Fruit fly (Drosophila melanogaster) whole organism, embryonic: ENCODE measurements around the gene CG9920.

Experiments used
- Asciz ChIP-seq: fragments of 200-800 bp; sonication (Bioruptor generic); optimal IDR thresholded peaks from 2 replicates; lab custom pipeline; 2017; ENCODE audit warnings: missing biosample characterization, mild to moderate bottlenecking, missing genetic modification characterization, missing genetic modification reagents
- Awh ChIP-seq: fragments of 200-800 bp; sonication (Bioruptor generic); IDR thresholded peaks from 2 replicates; pipeline ENCODE4, ENCODE4 v1.3.6; 2022; ENCODE audit warnings: missing biosample characterization, missing genetic modification characterization
- CG10543 ChIP-seq: fragments of 200-800 bp; sonication (Bioruptor generic); optimal IDR thresholded peaks from 3 replicates; lab custom pipeline; 2017; ENCODE audit warnings: missing biosample characterization, mild to moderate bottlenecking, missing genetic modification characterization, moderate library complexity
- CG11247 ChIP-seq: fragments of 200-800 bp; sonication (Bioruptor generic); IDR thresholded peaks from 2 replicates; pipeline ENCODE4 v1.3.6; 2022; ENCODE audit warnings: missing biosample characterization, missing genetic modification characterization
- CG12104 ChIP-seq: fragments of 200-800 bp; sonication (Bioruptor generic); optimal IDR thresholded peaks from 3 replicates; lab custom pipeline; 2016; ENCODE audit warnings: missing biosample characterization, missing genetic modification characterization
- CG14667 ChIP-seq: fragments of 200-800 bp; sonication (Bioruptor generic); IDR thresholded peaks from 2 replicates; pipeline ENCODE4 v1.3.6; 2022; ENCODE audit warnings: missing biosample characterization, missing genetic modification characterization
- CG1529 ChIP-seq: fragments of 200-800 bp; sonication (Bioruptor generic); optimal IDR thresholded peaks from 3 replicates; lab custom pipeline; 2018; ENCODE audit warnings: missing biosample characterization, missing genetic modification characterization
- CG15479 ChIP-seq: fragments of 200-800 bp; sonication (Bioruptor generic); optimal IDR thresholded peaks from 3 replicates; lab custom pipeline; 2019; ENCODE audit warnings: missing biosample characterization, mild to moderate bottlenecking, missing genetic modification characterization, moderate library complexity
- CG16815 ChIP-seq: fragments of 200-800 bp; sonication (Bioruptor generic); optimal IDR thresholded peaks from 3 replicates; lab custom pipeline; 2017; ENCODE audit warnings: missing biosample characterization, mild to moderate bottlenecking, missing genetic modification characterization
- CG17359 ChIP-seq: fragments of 200-800 bp; sonication (Bioruptor generic); optimal IDR thresholded peaks from 3 replicates; lab custom pipeline; 2018; ENCODE audit warnings: missing biosample characterization, mild to moderate bottlenecking, missing genetic modification characterization, moderate library complexity
- CG18764 ChIP-seq: fragments of 200-800 bp; sonication (Bioruptor generic); optimal IDR thresholded peaks from 3 replicates; lab custom pipeline; 2016; ENCODE audit warnings: missing biosample characterization, missing genetic modification characterization
- CG3163 ChIP-seq: fragments of 200-800 bp; sonication (Bioruptor generic); optimal IDR thresholded peaks from 3 replicates; lab custom pipeline; 2016; ENCODE audit warnings: missing biosample characterization, missing genetic modification characterization
- CG32532 ChIP-seq: fragments of 200-800 bp; sonication (Bioruptor generic); IDR thresholded peaks from 2 replicates; pipeline ENCODE4 v1.3.6; 2022; ENCODE audit warnings: missing biosample characterization, missing genetic modification characterization
- CG42726 ChIP-seq: fragments of 200-800 bp; sonication (Bioruptor generic); IDR thresholded peaks from 2 replicates; pipeline ENCODE4 v1.3.6; 2022; ENCODE audit warnings: missing biosample characterization, missing genetic modification characterization; ENCODE audit not compliant: partially characterized antibody
- CG4404 ChIP-seq: fragments of 200-800 bp; sonication (Bioruptor generic); IDR thresholded peaks from 2 replicates; pipeline ENCODE4 v1.3.6; 2022; ENCODE audit warnings: missing biosample characterization, missing genetic modification characterization
- CG5180 ChIP-seq: fragments of 200-800 bp; sonication (Bioruptor generic); optimal IDR thresholded peaks from 3 replicates; lab custom pipeline; 2017; ENCODE audit warnings: missing biosample characterization, missing genetic modification characterization, mild to moderate bottlenecking, moderate library complexity, missing genetic modification reagents
- CG6689 ChIP-seq: fragments of 200-800 bp; sonication (Bioruptor generic); IDR thresholded peaks from 2 replicates; pipeline ENCODE4 v1.3.6; 2022; ENCODE audit warnings: missing biosample characterization, missing genetic modification characterization
- CG6791 ChIP-seq: fragments of 200-800 bp; sonication (Bioruptor generic); IDR thresholded peaks from 3 replicates; pipeline ENCODE4 v1.3.6; 2022; ENCODE audit warnings: missing biosample characterization, missing genetic modification characterization; ENCODE audit not compliant: partially characterized antibody
- CG7271 ChIP-seq: fragments of 200-800 bp; sonication (Bioruptor generic); optimal IDR thresholded peaks from 2 replicates; lab custom pipeline; 2018; ENCODE audit warnings: missing biosample characterization, mild to moderate bottlenecking, missing genetic modification characterization, moderate library complexity
- CG9727 ChIP-seq: fragments of 200-800 bp; sonication (Bioruptor generic); optimal IDR thresholded peaks from 3 replicates; lab custom pipeline; 2017; ENCODE audit warnings: missing biosample characterization, mild to moderate bottlenecking, missing genetic modification characterization
- CG9797 ChIP-seq: fragments of 200-800 bp; sonication (Bioruptor generic); optimal IDR thresholded peaks from 3 replicates; lab custom pipeline; 2018; ENCODE audit warnings: missing biosample characterization, mild to moderate bottlenecking, missing genetic modification characterization
- D19A ChIP-seq: fragments of 200-800 bp; optimal IDR thresholded peaks from 3 replicates; lab custom pipeline; 2019; ENCODE audit warnings: missing biosample characterization, mild to moderate bottlenecking, missing genetic modification characterization, moderate library complexity
- Doc3 ChIP-seq: fragments of 200-800 bp; sonication (Bioruptor generic); IDR thresholded peaks from 3 replicates; pipeline ENCODE4 v1.3.6; 2022; ENCODE audit warnings: missing biosample characterization, missing genetic modification characterization; ENCODE audit not compliant: partially characterized antibody
- Dp ChIP-seq: fragments of 200-800 bp; sonication (Bioruptor generic); optimal IDR thresholded peaks from 2 replicates; lab custom pipeline; 2018; ENCODE audit warnings: missing biosample characterization, mild to moderate bottlenecking, missing genetic modification characterization, moderate library complexity
- E2f2 ChIP-seq: fragments of 200-800 bp; sonication (Bioruptor generic); IDR thresholded peaks from 2 replicates; pipeline ENCODE4 v1.3.6; 2022; ENCODE audit warnings: missing biosample characterization, missing genetic modification characterization
- HmgD ChIP-seq: fragments of 200-800 bp; sonication (Bioruptor generic); optimal IDR thresholded peaks from 3 replicates; lab custom pipeline; 2016; ENCODE audit warnings: missing biosample characterization, missing genetic modification characterization
- Hmx ChIP-seq: fragments of 200-800 bp; sonication (Bioruptor generic); optimal IDR thresholded peaks from 2 replicates; lab custom pipeline; 2016; ENCODE audit warnings: missing biosample characterization, missing genetic modification characterization
- MTF-1 ChIP-seq: fragments of 200-800 bp; sonication (Bioruptor generic); optimal IDR thresholded peaks from 2 replicates; lab custom pipeline; 2018; ENCODE audit warnings: missing biosample characterization, mild to moderate bottlenecking, missing genetic modification characterization, borderline replicate concordance
- Spps ChIP-seq: fragments of 200-800 bp; sonication (Bioruptor generic); optimal IDR thresholded peaks from 2 replicates; lab custom pipeline; 2018; ENCODE audit warnings: missing biosample characterization, mild to moderate bottlenecking, missing genetic modification characterization
- Xbp1 ChIP-seq: fragments of 200-800 bp; sonication (Bioruptor generic); optimal IDR thresholded peaks from 3 replicates; lab custom pipeline; 2016; ENCODE audit warnings: missing biosample characterization, mild to moderate bottlenecking, missing genetic modification characterization
- bigmax ChIP-seq: fragments of 200-800 bp; sonication (Bioruptor generic); optimal IDR thresholded peaks from 2 replicates; lab custom pipeline; 2018; ENCODE audit warnings: missing biosample characterization, mild to moderate bottlenecking, missing genetic modification characterization
- chn ChIP-seq: fragments of 200-800 bp; sonication (Bioruptor generic); optimal IDR thresholded peaks from 2 replicates; lab custom pipeline; 2016; ENCODE audit warnings: missing biosample characterization, missing genetic modification characterization
- croc ChIP-seq: fragments of 200-800 bp; sonication (Bioruptor generic); conservative IDR thresholded peaks from 3 replicates; pipeline ENCODE4 v1.3.6; 2022; ENCODE audit warnings: missing biosample characterization, missing genetic modification characterization
- crol ChIP-seq: fragments of 200-800 bp; sonication (Bioruptor generic); IDR thresholded peaks from 2 replicates; pipeline ENCODE4 v1.3.6; 2022; ENCODE audit warnings: missing biosample characterization, missing genetic modification characterization
- esg ChIP-seq: fragments of 200-800 bp; sonication (Bioruptor generic); conservative IDR thresholded peaks from 2 replicates; pipeline ENCODE4 v1.3.6; 2022; ENCODE audit warnings: missing biosample characterization, missing genetic modification characterization
- fd64A ChIP-seq: fragments of 200-800 bp; sonication (Bioruptor generic); optimal IDR thresholded peaks from 3 replicates; lab custom pipeline; 2018; ENCODE audit warnings: missing biosample characterization, mild to moderate bottlenecking, missing genetic modification characterization
- gem ChIP-seq: fragments of 200-800 bp; sonication (Bioruptor generic); optimal IDR thresholded peaks from 2 replicates; lab custom pipeline; 2019; ENCODE audit warnings: missing biosample characterization, mild to moderate bottlenecking, missing genetic modification characterization, moderate library complexity
- her ChIP-seq: fragments of 200-800 bp; sonication (Bioruptor generic); optimal IDR thresholded peaks from 2 replicates; lab custom pipeline; 2016; ENCODE audit warnings: missing biosample characterization, missing genetic modification characterization
- lmd ChIP-seq: fragments of 200-800 bp; sonication (Bioruptor generic); IDR thresholded peaks from 2 replicates; pipeline ENCODE4 v1.3.6; 2022; ENCODE audit warnings: missing biosample characterization, missing genetic modification characterization
- p53 ChIP-seq: fragments of 200-800 bp; sonication (Bioruptor generic); optimal IDR thresholded peaks from 2 replicates; lab custom pipeline; 2016; ENCODE audit warnings: missing biosample characterization, missing genetic modification characterization
- pros ChIP-seq: fragments of 200-800 bp; sonication (Bioruptor generic); optimal IDR thresholded peaks from 3 replicates; lab custom pipeline; 2019; ENCODE audit warnings: missing biosample characterization, mild to moderate bottlenecking, missing genetic modification characterization, moderate library complexity
- rib ChIP-seq: fragments of 200-800 bp; sonication (Bioruptor generic); IDR thresholded peaks from 2 replicates; pipeline ENCODE4 v1.3.6; 2022; ENCODE audit warnings: missing biosample characterization, missing genetic modification characterization
- run ChIP-seq: fragments of 200-800 bp; sonication (Bioruptor generic); optimal IDR thresholded peaks from 3 replicates; lab custom pipeline; 2018; ENCODE audit warnings: missing biosample characterization, mild to moderate bottlenecking, missing genetic modification characterization
- sens ChIP-seq: fragments of 200-800 bp; sonication (Bioruptor generic); peaks from one replicate; lab custom pipeline; 2016; ENCODE audit warnings: missing biosample characterization, missing genetic modification characterization
- slp2 ChIP-seq: fragments of 200-800 bp; sonication (Bioruptor generic); optimal IDR thresholded peaks from 2 replicates; lab custom pipeline; 2016; ENCODE audit warnings: missing biosample characterization, missing genetic modification characterization
- sug ChIP-seq: fragments of 200-800 bp; optimal IDR thresholded peaks from 2 replicates; lab custom pipeline; 2019; ENCODE audit warnings: missing biosample characterization, mild to moderate bottlenecking, missing genetic modification characterization, moderate library complexity
- trem ChIP-seq: fragments of 200-800 bp; optimal IDR thresholded peaks from 3 replicates; lab custom pipeline; 2019; ENCODE audit warnings: missing biosample characterization, mild to moderate bottlenecking, missing genetic modification characterization, moderate library complexity
- ttk ChIP-seq: fragments of 200-800 bp; sonication (Bioruptor generic); IDR thresholded peaks from 2 replicates; pipeline ENCODE4 v2.1.2; 2022; ENCODE audit warnings: missing biosample characterization, missing genetic modification characterization
- yki ChIP-seq: fragments of >200 bp; optimal IDR thresholded peaks from 3 replicates; lab custom pipeline; 2018
- z ChIP-seq: fragments of 200-800 bp; sonication (Bioruptor generic); IDR thresholded peaks from 3 replicates; pipeline ENCODE4 v1.3.6; 2022; ENCODE audit warnings: missing biosample characterization, missing genetic modification characterization

Gene CG9920

dm6 chr3R:14088887-14089567 lies 8.9 kb downstream of the CG9920 start, which contains the start of gene Npc2b (continued):
- TF ChIP-seq lmd (GFP tag; lab: Robert Waterston, UW) (peak; percentile 40; the same call in 1 of the 2 replicates), her (GFP tag; lab: Kevin White, UChicago) (peak; percentile 25), gem (tag; lab: Kevin White, UChicago) (peak; percentile 73), CG9727 (GFP tag; lab: Kevin White, UChicago) (peak; percentile 55), p53 (no peak), rib (GFP tag; lab: Robert Waterston, UW) (no peak), Spps (no peak), croc (GFP tag; lab: Robert Waterston, UW) (no peak), CG12104 (GFP tag; lab: Kevin White, UChicago) (peak; percentile 19), Asciz (GFP tag; lab: Kevin White, UChicago) (peak; percentile 34), fd64A (GFP tag; lab: Kevin White, UChicago) (no peak), CG42726 (peak; percentile 92), CG3163 (peak; percentile 23), Awh (GFP tag; lab: Robert Waterston, UW) (no peak), chn (peak; percentile 39), CG1529 (GFP tag; lab: Kevin White, UChicago) (peak; percentile 17), Dp (GFP tag; lab: Kevin White, UChicago) (peak; percentile 43), CG15479 (GFP tag; lab: Kevin White, UChicago) (no peak), pros (GFP tag; lab: Kevin White, UChicago) (no peak), ttk (GFP tag; lab: Robert Waterston, UW) (no peak), CG5180 (GFP tag; lab: Kevin White, UChicago) (no peak), yki (lab: Kevin White, UChicago) (no peak), CG18764 (peak; percentile 17), trem (tag; lab: Kevin White, UChicago) (peak; percentile 22), Hmx (GFP tag; lab: Kevin White, UChicago) (no peak), D19A (tag; lab: Kevin White, UChicago) (peak; percentile 49), MTF-1 (GFP tag; lab: Kevin White, UChicago) (peak; percentile 54), CG11247 (peak; percentile 60), E2f2 (GFP tag; lab: Robert Waterston, UW) (peak; percentile 39), sens (peak; percentile 92), Doc3 (no peak), CG16815 (GFP tag; lab: Kevin White, UChicago) (peak; percentile 21), slp2 (no peak), HmgD (GFP tag; lab: Kevin White, UChicago) (peak; percentile 6), CG6689 (GFP tag; lab: Robert Waterston, UW) (peak; percentile 27; the same call in 1 of the 2 replicates), CG6791 (GFP tag; lab: Robert Waterston, UW) (peak; percentile 53; the same call in 1 of the 3 replicates), CG14667 (GFP tag; lab: Robert Waterston, UW) (peak; percentile 26; the same call in 1 of the 2 replicates), CG10543 (GFP tag; lab: Kevin White, UChicago) (peak; percentile 17), z (GFP tag; lab: Robert Waterston, UW) (no peak), CG7271 (tag; lab: Kevin White, UChicago) (no peak), CG4404 (no peak), crol (GFP tag; lab: Robert Waterston, UW) (no peak), sug (tag; lab: Kevin White, UChicago) (peak; percentile 61), bigmax (GFP tag; lab: Kevin White, UChicago) (no peak), Xbp1 (GFP tag; lab: Kevin White, UChicago) (peak; percentile 85), CG32532 (peak; percentile 79), CG17359 (tag; lab: Kevin White, UChicago) (peak; percentile 70), run (peak; percentile 4), esg (GFP tag; lab: Robert Waterston, UW) (0 out of 2 replicates have a peak, but pooled peaks have one; percentile 7), CG9797 (GFP tag; lab: Kevin White, UChicago) (no peak)
